Fruit fly (Drosophila melanogaster): ENCODE data around the gene mRpL47.

mRpL47 gene

DNA sequence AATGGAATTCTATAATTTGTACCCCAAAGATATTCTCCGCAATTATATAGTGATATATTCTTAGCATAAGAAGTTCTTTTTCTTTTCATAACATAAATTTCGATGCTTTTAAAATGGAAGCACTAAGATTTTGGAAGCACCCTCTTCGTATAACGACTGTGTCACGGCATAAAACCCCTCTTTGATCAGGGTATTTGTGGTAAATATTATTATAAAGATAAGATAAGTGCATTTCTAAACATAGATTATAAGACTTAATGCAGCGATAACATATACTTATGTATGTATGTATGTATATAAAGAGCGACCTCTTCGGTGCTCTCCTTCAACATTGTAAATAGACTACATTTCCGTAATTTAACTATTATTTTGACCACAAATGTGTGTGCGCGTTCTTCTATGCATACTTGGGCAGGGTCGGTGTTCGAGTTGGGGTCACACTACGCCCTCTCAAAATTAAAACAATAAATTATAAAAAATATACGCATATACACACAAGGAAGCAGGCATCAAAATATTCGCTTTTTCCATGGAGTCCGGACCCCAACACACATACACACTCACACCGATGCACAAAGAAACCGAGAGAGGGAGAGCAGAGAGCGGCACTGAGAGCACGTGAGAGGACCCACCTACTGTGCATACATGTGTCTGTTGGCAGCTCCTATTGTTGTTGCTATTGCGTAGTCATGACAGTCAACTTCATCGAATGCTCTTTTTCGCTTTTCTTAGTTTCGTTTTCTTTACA lies 34.7 kb upstream of the mRpL47 start (continued):
- peak; percentile 26 for TF ChIP-seq CG6254 (GFP tag; optimal IDR thresholded peaks at IDR 0.05)
- TF ChIP-seq Pdp1 (GFP tag; optimal IDR thresholded peaks at IDR 0.05): peak in 1 of 2 experiments; percentile 63
- TF ChIP-seq p53 (GFP tag; optimal IDR thresholded peaks at IDR 0.05): no peak
- TF ChIP-seq row (GFP tag; IDR thresholded peaks at IDR 0.05): no peak
- no peak for TF ChIP-seq ind (GFP tag; optimal IDR thresholded peaks at IDR 0.05)
- TF ChIP-seq Hr78 (GFP tag; optimal IDR thresholded peaks at IDR 0.05): peak in 1 of 2 experiments; percentile 80
- no peak for TF ChIP-seq slp2 (GFP tag; optimal IDR thresholded peaks at IDR 0.05)
- TF ChIP-seq slou (GFP tag; optimal IDR thresholded peaks at IDR 0.05): no peak
- peak; percentile 45 for TF ChIP-seq B-H2 (GFP tag; optimal IDR thresholded peaks at IDR 0.05)
- no peak for TF ChIP-seq CG10366 (GFP tag; IDR thresholded peaks at IDR 0.05)
- TF ChIP-seq Opbp (GFP tag; IDR thresholded peaks at IDR 0.05; ENCODE audit: partially characterized antibody): no peak
- no peak for TF ChIP-seq Ada2b (GFP tag; IDR thresholded peaks at IDR 0.05)

DNA sequence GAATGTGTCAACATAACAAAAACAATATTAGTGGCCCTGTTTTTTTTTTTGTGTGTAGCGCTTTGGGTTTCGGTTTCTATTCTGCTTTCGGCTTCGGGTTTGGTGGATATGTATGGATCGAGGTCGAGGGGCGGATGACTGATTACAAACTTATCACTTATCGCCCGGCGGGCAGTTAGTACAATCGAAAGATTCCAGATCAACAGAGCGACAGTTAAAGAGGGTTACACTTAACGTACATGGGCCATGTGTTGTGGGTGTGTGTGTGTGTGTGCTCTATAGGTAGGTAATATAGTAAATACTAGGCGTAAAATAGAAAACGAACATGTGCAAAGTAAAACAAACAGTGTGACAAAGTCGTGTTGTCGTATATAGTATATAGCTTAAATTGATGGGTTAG lies 33.1 kb upstream of the mRpL47 start:
- TF ChIP-seq mirr (GFP tag; optimal IDR thresholded peaks at IDR 0.05) (peak; percentile 12), cad (GFP tag; optimal IDR thresholded peaks at IDR 0.05) (no peak), CG12744 (GFP tag; optimal IDR thresholded peaks at IDR 0.05) (no peak), h (optimal IDR thresholded peaks at IDR 0.05) (no peak), grn (GFP tag; optimal IDR thresholded peaks at IDR 0.05) (peak; percentile 93), row (GFP tag; IDR thresholded peaks at IDR 0.05) (no peak), wek (GFP tag; optimal IDR thresholded peaks at IDR 0.05) (peak; percentile 15), ro (GFP tag; IDR thresholded peaks at IDR 0.05) (no peak), gro (GFP tag; optimal IDR thresholded peaks at IDR 0.05) (no peak), Sin3A (optimal IDR thresholded peaks at IDR 0.05) (no peak), sug (tag; optimal IDR thresholded peaks at IDR 0.05) (peak; percentile 41), CG12219 (GFP tag; optimal IDR thresholded peaks at IDR 0.05) (no peak), zf30C (GFP tag; optimal IDR thresholded peaks at IDR 0.05) (peak; percentile 32), CG4820 (GFP tag; optimal IDR thresholded peaks at IDR 0.05) (no peak), GATAe (GFP tag; conservative IDR thresholded peaks at IDR 0.05) (peak; percentile 80), HHEX (GFP tag; optimal IDR thresholded peaks at IDR 0.05) (no peak), cg (GFP tag; optimal IDR thresholded peaks at IDR 0.05) (peak; percentile 40), ara (GFP tag; IDR thresholded peaks at IDR 0.05) (no peak), HmgZ (tag; optimal IDR thresholded peaks at IDR 0.05) (peak; percentile 32), CG15479 (GFP tag; optimal IDR thresholded peaks at IDR 0.05) (peak; percentile 18), CG18011 (GFP tag; optimal IDR thresholded peaks at IDR 0.05) (no peak), hb (GFP tag; IDR thresholded peaks at IDR 0.05; ENCODE audit: partially characterized antibody) (no peak), CG17912 (GFP tag; optimal IDR thresholded peaks at IDR 0.05) (no peak), CG6813 (GFP tag; optimal IDR thresholded peaks at IDR 0.05) (peak; percentile 10), Oli (tag; optimal IDR thresholded peaks at IDR 0.05) (no peak), CG7963 (GFP tag; IDR thresholded peaks at IDR 0.05; ENCODE audit: partially characterized antibody) (no peak), tgo (GFP tag; IDR thresholded peaks at IDR 0.05) (no peak), Lim3 (GFP tag; IDR thresholded peaks at IDR 0.05) (no peak), tap (tag; optimal IDR thresholded peaks at IDR 0.05) (no peak), CG17359 (tag; optimal IDR thresholded peaks at IDR 0.05) (no peak), luna (GFP tag; optimal IDR thresholded peaks at IDR 0.05) (no peak), Sox100B (GFP tag; optimal IDR thresholded peaks at IDR 0.05) (no peak), CG10431 (GFP tag; optimal IDR thresholded peaks at IDR 0.05) (no peak), CG13624 (GFP tag; optimal IDR thresholded peaks at IDR 0.05) (no peak), vvl (GFP tag; IDR thresholded peaks at IDR 0.05) (0 out of 2 replicates have a peak, but pooled peaks have one; percentile 14), NK7.1 (GFP tag; optimal IDR thresholded peaks at IDR 0.05) (no peak), Med (GFP tag) (peak; percentile 26), CG3065 (GFP tag; optimal IDR thresholded peaks at IDR 0.05) (no peak)
